Fruit fly (Drosophila melanogaster) whole organism, embryonic: Measurements from ENCODE around the gene CG14840.

Experiments
- Antp ChIP-seq: fragments of 200-800 bp; sonication (Bioruptor generic); optimal IDR thresholded peaks from 3 replicates; lab custom pipeline; 2016; ENCODE audit warnings: missing biosample characterization, missing genetic modification characterization
- CG10321 ChIP-seq: fragments of 200-800 bp; sonication (Bioruptor generic); IDR thresholded peaks from 2 replicates; pipeline ENCODE4 v1.3.6; 2022; ENCODE audit warnings: missing biosample characterization, missing genetic modification characterization
- CG15011 ChIP-seq: fragments of 200-800 bp; sonication (Bioruptor generic); optimal IDR thresholded peaks from 3 replicates; lab custom pipeline; 2018; ENCODE audit warnings: missing biosample characterization, mild to moderate bottlenecking, missing genetic modification characterization
- CG16779 ChIP-seq: fragments of 200-800 bp; sonication (Bioruptor generic); IDR thresholded peaks from 2 replicates; pipeline ENCODE4 v1.3.6; 2022; ENCODE audit warnings: missing biosample characterization, missing genetic modification characterization
- CG16863 ChIP-seq: fragments of 200-800 bp; sonication (Bioruptor generic); optimal IDR thresholded peaks from 3 replicates; lab custom pipeline; 2016; ENCODE audit warnings: missing biosample characterization, missing genetic modification characterization
- CG17912 ChIP-seq: fragments of 200-800 bp; sonication (Bioruptor generic); optimal IDR thresholded peaks from 2 replicates; lab custom pipeline; 2018; ENCODE audit warnings: missing biosample characterization, mild to moderate bottlenecking, missing genetic modification characterization
- CG18764 ChIP-seq: fragments of 200-800 bp; sonication (Bioruptor generic); optimal IDR thresholded peaks from 3 replicates; lab custom pipeline; 2016; ENCODE audit warnings: missing biosample characterization, missing genetic modification characterization
- CG2116 ChIP-seq: fragments of 200-800 bp; sonication (Bioruptor generic); optimal IDR thresholded peaks from 3 replicates; lab custom pipeline; 2018; ENCODE audit warnings: missing biosample characterization, mild to moderate bottlenecking, missing genetic modification characterization
- CG30020 ChIP-seq: fragments of 200-800 bp; optimal IDR thresholded peaks from 2 replicates; lab custom pipeline; 2019; ENCODE audit warnings: missing biosample characterization, mild to moderate bottlenecking, missing genetic modification characterization, moderate library complexity
- CG31388 ChIP-seq: fragments of 200-800 bp; sonication (Bioruptor generic); optimal IDR thresholded peaks from 2 replicates; lab custom pipeline; 2016; ENCODE audit warnings: missing biosample characterization, missing genetic modification characterization
- CG4404 ChIP-seq: fragments of 200-800 bp; sonication (Bioruptor generic); IDR thresholded peaks from 2 replicates; pipeline ENCODE4 v1.3.6; 2022; ENCODE audit warnings: missing biosample characterization, missing genetic modification characterization
- CG6813 ChIP-seq: fragments of 200-800 bp; sonication (Bioruptor generic); optimal IDR thresholded peaks from 2 replicates; lab custom pipeline; 2017; ENCODE audit warnings: missing biosample characterization, missing genetic modification characterization, mild to moderate bottlenecking, moderate library complexity, missing genetic modification reagents
- CG7839 ChIP-seq: fragments of 200-800 bp; sonication (Bioruptor generic); optimal IDR thresholded peaks from 3 replicates; lab custom pipeline; 2018; ENCODE audit warnings: missing biosample characterization, mild to moderate bottlenecking, missing genetic modification characterization, moderate library complexity
- CG8388 ChIP-seq: fragments of 200-800 bp; sonication (Bioruptor generic); optimal IDR thresholded peaks from 2 replicates; lab custom pipeline; 2019; ENCODE audit warnings: missing biosample characterization, mild to moderate bottlenecking, missing genetic modification characterization, moderate library complexity
- CG9817 ChIP-seq: fragments of 200-800 bp; sonication (Bioruptor generic); optimal IDR thresholded peaks from 2 replicates; lab custom pipeline; 2018; ENCODE audit warnings: missing biosample characterization, mild to moderate bottlenecking, missing genetic modification characterization, moderate library complexity
- CG9876 ChIP-seq: fragments of 200-800 bp; sonication (Bioruptor generic); optimal IDR thresholded peaks from 2 replicates; lab custom pipeline; 2016; ENCODE audit warnings: missing biosample characterization, missing genetic modification characterization
- CG9932 ChIP-seq: fragments of 200-800 bp; sonication (Bioruptor generic); IDR thresholded peaks from 2 replicates; pipeline ENCODE4 v1.3.6; 2022; ENCODE audit warnings: missing biosample characterization, missing genetic modification characterization
- D19A ChIP-seq: fragments of 200-800 bp; optimal IDR thresholded peaks from 3 replicates; lab custom pipeline; 2019; ENCODE audit warnings: missing biosample characterization, mild to moderate bottlenecking, missing genetic modification characterization, moderate library complexity
- Dek ChIP-seq: fragments of 200-800 bp; sonication (Bioruptor generic); optimal IDR thresholded peaks from 3 replicates; lab custom pipeline; 2019; ENCODE audit warnings: missing biosample characterization, mild to moderate bottlenecking, missing genetic modification characterization, moderate library complexity
- Dip3 ChIP-seq: fragments of 200-800 bp; sonication (Bioruptor generic); optimal IDR thresholded peaks from 3 replicates; lab custom pipeline; 2016; ENCODE audit warnings: missing biosample characterization, missing genetic modification characterization
- Fer1 ChIP-seq: fragments of 200-800 bp; sonication (Bioruptor generic); optimal IDR thresholded peaks from 2 replicates; lab custom pipeline; 2017; ENCODE audit warnings: missing biosample characterization, mild to moderate bottlenecking, missing genetic modification characterization
- HHEX ChIP-seq: fragments of 200-800 bp; sonication (Bioruptor generic); optimal IDR thresholded peaks from 3 replicates; lab custom pipeline; 2017; ENCODE audit warnings: missing biosample characterization, mild to moderate bottlenecking, missing genetic modification characterization, missing genetic modification reagents
- Hr3 ChIP-seq: fragments of 200-800 bp; sonication (Bioruptor generic); optimal IDR thresholded peaks from 3 replicates; lab custom pipeline; 2016; ENCODE audit warnings: missing biosample characterization, missing genetic modification characterization
- Hsf ChIP-seq: fragments of 200-800 bp; sonication (Bioruptor generic); optimal IDR thresholded peaks from 3 replicates; lab custom pipeline; 2016; ENCODE audit warnings: missing biosample characterization, missing genetic modification characterization
- Med ChIP-seq: fragments of 200-800 bp; sonication (Bioruptor generic); peaks from one replicate; lab custom pipeline; 2016; ENCODE audit warnings: missing biosample characterization, missing genetic modification characterization, mild to moderate bottlenecking, inconsistent platforms, moderate library complexity
- Meics ChIP-seq: fragments of 200-800 bp; sonication (Bioruptor generic); optimal IDR thresholded peaks from 2 replicates; lab custom pipeline; 2017; ENCODE audit warnings: missing biosample characterization, mild to moderate bottlenecking, missing genetic modification characterization
- Myb ChIP-seq: fragments of 200-800 bp; sonication (Bioruptor generic); optimal IDR thresholded peaks from 2 replicates; lab custom pipeline; 2016; ENCODE audit warnings: missing biosample characterization, missing genetic modification characterization
- Nf-YC ChIP-seq: fragments of 200-800 bp; optimal IDR thresholded peaks from 3 replicates; lab custom pipeline; 2019; ENCODE audit warnings: missing biosample characterization, mild to moderate bottlenecking, missing genetic modification characterization, moderate library complexity
- Oli ChIP-seq: fragments of 200-800 bp; sonication (Bioruptor generic); optimal IDR thresholded peaks from 2 replicates; lab custom pipeline; 2018; ENCODE audit warnings: missing biosample characterization, mild to moderate bottlenecking, missing genetic modification characterization, moderate library complexity
- Opbp ChIP-seq: fragments of 200-800 bp; sonication (Bioruptor generic); IDR thresholded peaks from 3 replicates; pipeline ENCODE4 v1.3.6; 2022; ENCODE audit warnings: missing biosample characterization, missing genetic modification characterization; ENCODE audit not compliant: partially characterized antibody
- Six4 ChIP-seq: fragments of 200-800 bp; sonication (Bioruptor generic); optimal IDR thresholded peaks from 2 replicates; lab custom pipeline; 2016; ENCODE audit warnings: missing biosample characterization, missing genetic modification characterization
- abd-A ChIP-seq: fragments of 200-800 bp; sonication (Bioruptor generic); optimal IDR thresholded peaks from 3 replicates; lab custom pipeline; 2019; ENCODE audit warnings: missing biosample characterization, mild to moderate bottlenecking, missing genetic modification characterization, moderate library complexity
- ci ChIP-seq: fragments of 200-800 bp; sonication (Bioruptor generic); IDR thresholded peaks from 3 replicates; pipeline ENCODE4 v1.3.6; 2022; ENCODE audit warnings: missing biosample characterization, missing genetic modification characterization
- disco-r ChIP-seq: fragments of 200-800 bp; sonication (Bioruptor generic); optimal IDR thresholded peaks from 2 replicates; lab custom pipeline; 2016; ENCODE audit warnings: missing biosample characterization, missing genetic modification characterization
- fd3F ChIP-seq: fragments of 200-800 bp; sonication (Bioruptor generic); optimal IDR thresholded peaks from 2 replicates; lab custom pipeline; 2018; ENCODE audit warnings: missing biosample characterization, mild to moderate bottlenecking, missing genetic modification characterization, moderate library complexity
- fd96Cb ChIP-seq: fragments of 200-800 bp; sonication (Bioruptor generic); optimal IDR thresholded peaks from 2 replicates; lab custom pipeline; 2018; ENCODE audit warnings: missing biosample characterization, mild to moderate bottlenecking, missing genetic modification characterization, moderate library complexity
- gce ChIP-seq: fragments of 200-800 bp; sonication (Bioruptor generic); IDR thresholded peaks from 3 replicates; pipeline ENCODE4 v1.3.6; 2022; ENCODE audit warnings: missing biosample characterization, missing genetic modification characterization
- gsb ChIP-seq: fragments of 200-800 bp; sonication (Bioruptor generic); IDR thresholded peaks from 2 replicates; pipeline ENCODE4 v1.3.6; 2022; ENCODE audit warnings: missing biosample characterization, missing genetic modification characterization
- lab ChIP-seq: fragments of 200-800 bp; sonication (Bioruptor generic); optimal IDR thresholded peaks from 3 replicates; lab custom pipeline; 2017; ENCODE audit warnings: missing biosample characterization, missing genetic modification characterization, mild to moderate bottlenecking, moderate library complexity, missing genetic modification reagents
- nmo ChIP-seq: fragments of 200-800 bp; sonication (Bioruptor generic); optimal IDR thresholded peaks from 2 replicates; lab custom pipeline; 2018; ENCODE audit warnings: missing biosample characterization, mild to moderate bottlenecking, missing genetic modification characterization, moderate library complexity
- phol ChIP-seq: fragments of 200-800 bp; sonication (Bioruptor generic); optimal IDR thresholded peaks from 3 replicates; lab custom pipeline; 2018; ENCODE audit warnings: missing biosample characterization, mild to moderate bottlenecking, missing genetic modification characterization, moderate library complexity
- schlank ChIP-seq: fragments of 200-800 bp; sonication (Bioruptor generic); optimal IDR thresholded peaks from 2 replicates; lab custom pipeline; 2018; ENCODE audit warnings: missing biosample characterization, mild to moderate bottlenecking, missing genetic modification characterization
- sd ChIP-seq: fragments of 200-800 bp; sonication (Bioruptor generic); optimal IDR thresholded peaks from 3 replicates; lab custom pipeline; 2018; ENCODE audit warnings: missing biosample characterization, mild to moderate bottlenecking, missing genetic modification characterization, moderate library complexity
- sens ChIP-seq: fragments of 200-800 bp; sonication (Bioruptor generic); peaks from one replicate; lab custom pipeline; 2016; ENCODE audit warnings: missing biosample characterization, missing genetic modification characterization
- seq ChIP-seq: fragments of 200-800 bp; sonication (Bioruptor generic); IDR thresholded peaks from 2 replicates; pipeline ENCODE4 v1.3.6; 2022; ENCODE audit warnings: missing biosample characterization, missing genetic modification characterization
- sima ChIP-seq: fragments of 200-800 bp; sonication (Bioruptor generic); optimal IDR thresholded peaks from 2 replicates; lab custom pipeline; 2016; ENCODE audit warnings: missing biosample characterization, missing genetic modification characterization
- sisA ChIP-seq: fragments of 200-800 bp; sonication (Bioruptor generic); IDR thresholded peaks from 2 replicates; pipeline ENCODE4 v1.3.6; 2022; ENCODE audit warnings: missing biosample characterization, missing genetic modification characterization
- slou ChIP-seq: fragments of 200-800 bp; sonication (Bioruptor generic); optimal IDR thresholded peaks from 3 replicates; lab custom pipeline; 2016; ENCODE audit warnings: missing biosample characterization, missing genetic modification characterization
- vnd ChIP-seq: fragments of 200-800 bp; sonication (Bioruptor generic); IDR thresholded peaks from 3 replicates; pipeline ENCODE4 v1.3.6; 2022; ENCODE audit warnings: missing biosample characterization, missing genetic modification characterization; ENCODE audit not compliant: partially characterized antibody
- yki ChIP-seq: fragments of >200 bp; optimal IDR thresholded peaks from 3 replicates; lab custom pipeline; 2018

CG14840 gene

dm6 chr3R:14278523-14279303, 17.7 kb upstream of the CG14840 start (continued):
- TF ChIP-seq Dek (tag; lab: Kevin White, UChicago) (no peak), sens (GFP tag; lab: Kevin White, UChicago) (peak; percentile 54), Nf-YC (no peak), CG4404 (GFP tag; lab: Robert Waterston, UW) (0 out of 2 replicates have a peak, but pooled peaks have one; percentile 10), CG17912 (GFP tag; lab: Kevin White, UChicago) (no peak), CG15011 (GFP tag; lab: Kevin White, UChicago) (no peak), Opbp (GFP tag; lab: Robert Waterston, UW) (no peak), CG16779 (no peak), sisA (peak; percentile 40; the same call in 1 of the 2 replicates), lab (peak; percentile 23), Dip3 (no peak), yki (lab: Kevin White, UChicago) (peak; percentile 86), Med (GFP tag; lab: Kevin White, UChicago) (peak; percentile 74), seq (GFP tag; lab: Robert Waterston, UW) (no peak), CG8388 (GFP tag; lab: Kevin White, UChicago) (no peak), vnd (GFP tag; lab: Robert Waterston, UW) (no peak), Antp (GFP tag; lab: Kevin White, UChicago) (no peak), CG10321 (no peak), CG30020 (tag; lab: Kevin White, UChicago) (no peak), CG9876 (GFP tag; lab: Kevin White, UChicago) (no peak), D19A (no peak), Six4 (no peak), ci (0 out of 3 replicates have a peak, but pooled peaks have one; percentile 37), slou (GFP tag; lab: Kevin White, UChicago) (no peak), CG9932 (GFP tag; lab: Robert Waterston, UW) (peak; percentile 19; the same call in 1 of the 2 replicates), HHEX (GFP tag; lab: Kevin White, UChicago) (no peak), CG18764 (GFP tag; lab: Kevin White, UChicago) (no peak), schlank (no peak), Meics (GFP tag; lab: Kevin White, UChicago) (no peak), Hsf (GFP tag; lab: Kevin White, UChicago) (no peak), CG31388 (GFP tag; lab: Kevin White, UChicago) (no peak), phol (peak; percentile 15), Oli (tag; lab: Kevin White, UChicago) (no peak), CG6813 (GFP tag; lab: Kevin White, UChicago) (no peak), Hr3 (GFP tag; lab: Kevin White, UChicago) (no peak), gsb (GFP tag; lab: Robert Waterston, UW) (no peak), CG9817 (no peak), fd96Cb (no peak), Fer1 (GFP tag; lab: Kevin White, UChicago) (no peak), sima (GFP tag; lab: Kevin White, UChicago) (no peak), abd-A (tag; lab: Kevin White, UChicago) (peak; percentile 89), fd3F (GFP tag; lab: Kevin White, UChicago) (no peak), gce (no peak), CG2116 (no peak), CG7839 (no peak), Myb (GFP tag; lab: Kevin White, UChicago) (no peak), disco-r (GFP tag; lab: Kevin White, UChicago) (no peak), nmo (GFP tag; lab: Kevin White, UChicago) (no peak), sd (tag; lab: Kevin White, UChicago) (peak; percentile 35), CG16863 (GFP tag; lab: Kevin White, UChicago) (no peak)
